Fruit fly (Drosophila melanogaster) whole organism, embryonic: ENCODE results near the gene EndoGI.

Experiments
- CG10366 ChIP-seq: fragments of 200-800 bp; sonication (Bioruptor generic); IDR thresholded peaks from 2 replicates; pipeline ENCODE4 v1.3.6; 2022; ENCODE audit warnings: missing biosample characterization, missing genetic modification characterization
- CG11085 ChIP-seq: fragments of 200-800 bp; sonication (Bioruptor generic); IDR thresholded peaks from 2 replicates; pipeline ENCODE4 v1.3.6; 2022; ENCODE audit warnings: missing biosample characterization, missing genetic modification characterization
- CG11398 ChIP-seq: fragments of 200-800 bp; sonication (Bioruptor generic); optimal IDR thresholded peaks from 2 replicates; lab custom pipeline; 2016; ENCODE audit warnings: missing biosample characterization, missing genetic modification characterization
- CG11696 ChIP-seq: fragments of 200-800 bp; sonication (Bioruptor generic); IDR thresholded peaks from 2 replicates; pipeline ENCODE4 v1.3.6; 2022; ENCODE audit warnings: missing biosample characterization, missing genetic modification characterization
- CG12299 ChIP-seq: fragments of 200-800 bp; sonication (Bioruptor generic); optimal IDR thresholded peaks from 2 replicates; lab custom pipeline; 2018; ENCODE audit warnings: missing biosample characterization, mild to moderate bottlenecking, missing genetic modification characterization
- CG12659 ChIP-seq: fragments of 200-800 bp; sonication (Bioruptor generic); optimal IDR thresholded peaks from 3 replicates; lab custom pipeline; 2017; ENCODE audit warnings: mild to moderate bottlenecking, missing biosample characterization, missing genetic modification reagents, missing genetic modification characterization
- CG12744 ChIP-seq: fragments of 200-800 bp; sonication (Bioruptor generic); optimal IDR thresholded peaks from 2 replicates; lab custom pipeline; 2016; ENCODE audit warnings: missing biosample characterization, missing genetic modification characterization
- CG14710 ChIP-seq: fragments of 200-800 bp; sonication (Bioruptor generic); optimal IDR thresholded peaks from 3 replicates; lab custom pipeline; 2019; ENCODE audit warnings: missing biosample characterization, mild to moderate bottlenecking, missing genetic modification characterization, moderate library complexity
- CG15073 ChIP-seq: fragments of 200-800 bp; sonication (Bioruptor generic); optimal IDR thresholded peaks from 2 replicates; lab custom pipeline; 2016; ENCODE audit warnings: missing biosample characterization, missing genetic modification characterization
- CG16813 ChIP-seq: fragments of 200-800 bp; sonication (Bioruptor generic); IDR thresholded peaks from 3 replicates; pipeline ENCODE4 v1.3.6; 2022; ENCODE audit warnings: missing biosample characterization, missing genetic modification characterization; ENCODE audit not compliant: partially characterized antibody
- CG17568 ChIP-seq: fragments of 200-800 bp; sonication (Bioruptor generic); optimal IDR thresholded peaks from 2 replicates; lab custom pipeline; 2018; ENCODE audit warnings: missing biosample characterization, mild to moderate bottlenecking, missing genetic modification characterization, moderate library complexity
- CG1792 ChIP-seq: fragments of 200-800 bp; sonication (Bioruptor generic); optimal IDR thresholded peaks from 2 replicates; lab custom pipeline; 2016; ENCODE audit warnings: missing biosample characterization, missing genetic modification characterization
- CG2116 ChIP-seq: fragments of 200-800 bp; sonication (Bioruptor generic); optimal IDR thresholded peaks from 3 replicates; lab custom pipeline; 2018; ENCODE audit warnings: missing biosample characterization, mild to moderate bottlenecking, missing genetic modification characterization
- CG2202 ChIP-seq: fragments of 200-800 bp; sonication (Bioruptor generic); optimal IDR thresholded peaks from 2 replicates; lab custom pipeline; 2018; ENCODE audit warnings: missing biosample characterization, mild to moderate bottlenecking, missing genetic modification characterization
- CG31224 ChIP-seq: fragments of 200-800 bp; sonication (Bioruptor generic); IDR thresholded peaks from 2 replicates; pipeline ENCODE4 v1.3.6; 2022; ENCODE audit warnings: missing biosample characterization, missing genetic modification characterization
- CG5180 ChIP-seq: fragments of 200-800 bp; sonication (Bioruptor generic); optimal IDR thresholded peaks from 3 replicates; lab custom pipeline; 2017; ENCODE audit warnings: missing biosample characterization, missing genetic modification characterization, mild to moderate bottlenecking, moderate library complexity, missing genetic modification reagents
- CG5245 ChIP-seq: fragments of 200-800 bp; sonication (Bioruptor generic); optimal IDR thresholded peaks from 3 replicates; lab custom pipeline; 2016; ENCODE audit warnings: missing biosample characterization, missing genetic modification characterization
- CG5953 ChIP-seq: fragments of 200-800 bp; sonication (Bioruptor generic); IDR thresholded peaks from 2 replicates; pipeline ENCODE4 v1.3.6; 2022; ENCODE audit warnings: missing biosample characterization, missing genetic modification characterization
- CG7839 ChIP-seq: fragments of 200-800 bp; sonication (Bioruptor generic); optimal IDR thresholded peaks from 3 replicates; lab custom pipeline; 2018; ENCODE audit warnings: missing biosample characterization, mild to moderate bottlenecking, missing genetic modification characterization, moderate library complexity
- CG7963 ChIP-seq: fragments of 200-800 bp; sonication (Bioruptor generic); IDR thresholded peaks from 3 replicates; pipeline ENCODE4 v1.3.6; 2022; ENCODE audit warnings: missing biosample characterization, missing genetic modification characterization; ENCODE audit not compliant: partially characterized antibody
- CG8359 ChIP-seq: fragments of 200-800 bp; sonication (Bioruptor generic); optimal IDR thresholded peaks from 2 replicates; lab custom pipeline; 2017; ENCODE audit warnings: missing biosample characterization, mild to moderate bottlenecking, missing genetic modification characterization, borderline replicate concordance
- CG8388 ChIP-seq: fragments of 200-800 bp; sonication (Bioruptor generic); optimal IDR thresholded peaks from 2 replicates; lab custom pipeline; 2019; ENCODE audit warnings: missing biosample characterization, mild to moderate bottlenecking, missing genetic modification characterization, moderate library complexity
- CG8944 ChIP-seq: fragments of 200-800 bp; sonication (Bioruptor generic); optimal IDR thresholded peaks from 3 replicates; lab custom pipeline; 2016; ENCODE audit warnings: missing biosample characterization, missing genetic modification characterization
- CHES-1-like ChIP-seq: fragments of 200-800 bp; sonication (Bioruptor generic); optimal IDR thresholded peaks from 2 replicates; lab custom pipeline; 2016; ENCODE audit warnings: missing biosample characterization, missing genetic modification characterization
- Dp ChIP-seq: fragments of 200-800 bp; sonication (Bioruptor generic); optimal IDR thresholded peaks from 2 replicates; lab custom pipeline; 2018; ENCODE audit warnings: missing biosample characterization, mild to moderate bottlenecking, missing genetic modification characterization, moderate library complexity
- Fer3 ChIP-seq: fragments of 200-800 bp; sonication (Bioruptor generic); optimal IDR thresholded peaks from 2 replicates; lab custom pipeline; 2018; ENCODE audit warnings: missing biosample characterization, mild to moderate bottlenecking, missing genetic modification characterization, moderate library complexity
- Gsc ChIP-seq: fragments of 200-800 bp; sonication (Bioruptor generic); IDR thresholded peaks from 2 replicates; pipeline ENCODE4 v1.3.6; 2022; ENCODE audit warnings: missing biosample characterization, missing genetic modification characterization
- Lpt ChIP-seq: fragments of >200 bp; optimal IDR thresholded peaks from 2 replicates; lab custom pipeline; 2018; ENCODE audit warnings: missing biosample characterization, missing genetic modification characterization
- Nf-YC ChIP-seq: fragments of 200-800 bp; optimal IDR thresholded peaks from 3 replicates; lab custom pipeline; 2019; ENCODE audit warnings: missing biosample characterization, mild to moderate bottlenecking, missing genetic modification characterization, moderate library complexity
- Optix ChIP-seq: fragments of 200-800 bp; sonication (Bioruptor generic); IDR thresholded peaks from 3 replicates; pipeline ENCODE4 v1.3.6; 2022; ENCODE audit warnings: missing biosample characterization, missing genetic modification characterization
- Poxn ChIP-seq: fragments of 200-800 bp; sonication (Bioruptor generic); IDR thresholded peaks from 2 replicates; pipeline ENCODE4 v1.3.6; 2022; ENCODE audit warnings: missing biosample characterization, missing genetic modification characterization
- Rfx ChIP-seq: fragments of 200-800 bp; sonication (Bioruptor generic); IDR thresholded peaks from 2 replicates; pipeline ENCODE4 v1.3.6; 2022; ENCODE audit warnings: missing biosample characterization, missing genetic modification characterization
- Spps ChIP-seq: fragments of 200-800 bp; sonication (Bioruptor generic); optimal IDR thresholded peaks from 2 replicates; lab custom pipeline; 2018; ENCODE audit warnings: missing biosample characterization, mild to moderate bottlenecking, missing genetic modification characterization
- Xbp1 ChIP-seq: fragments of 200-800 bp; sonication (Bioruptor generic); optimal IDR thresholded peaks from 3 replicates; lab custom pipeline; 2016; ENCODE audit warnings: missing biosample characterization, mild to moderate bottlenecking, missing genetic modification characterization
- ac ChIP-seq: fragments of 200-800 bp; sonication (Bioruptor generic); optimal IDR thresholded peaks from 3 replicates; lab custom pipeline; 2017; ENCODE audit warnings: missing biosample characterization, mild to moderate bottlenecking, missing genetic modification characterization
- amos ChIP-seq: fragments of 200-800 bp; sonication (Bioruptor generic); IDR thresholded peaks from 2 replicates; pipeline ENCODE4 v1.3.6; 2022; ENCODE audit warnings: missing biosample characterization, missing genetic modification characterization; ENCODE audit not compliant: partially characterized antibody
- bigmax ChIP-seq: fragments of 200-800 bp; sonication (Bioruptor generic); optimal IDR thresholded peaks from 2 replicates; lab custom pipeline; 2018; ENCODE audit warnings: missing biosample characterization, mild to moderate bottlenecking, missing genetic modification characterization
- br ChIP-seq: fragments of >200 bp; optimal IDR thresholded peaks from 2 replicates; lab custom pipeline; 2017
- bsh ChIP-seq, 2 experiments: fragments of 200-800 bp; sonication (Bioruptor generic); optimal IDR thresholded peaks; 2 replicates each; lab custom pipeline; 2017 to 2018; ENCODE audit warnings: mild to moderate bottlenecking in 2 of 2, missing biosample characterization in 2 of 2, missing genetic modification characterization in 2 of 2, moderate library complexity in 1 of 2
- cas ChIP-seq: fragments of 200-800 bp; sonication (Bioruptor generic); IDR thresholded peaks from 2 replicates; pipeline ENCODE4 v1.3.6; 2022; ENCODE audit warnings: missing biosample characterization, missing genetic modification characterization
- chm ChIP-seq: fragments of 200-800 bp; sonication (Bioruptor generic); IDR thresholded peaks from 2 replicates; pipeline ENCODE4 v1.3.6; 2022; ENCODE audit warnings: missing biosample characterization, missing genetic modification characterization
- crp ChIP-seq, 2 experiments: fragments of 200-800 bp; sonication (Bioruptor generic); optimal IDR thresholded peaks; 2 replicates in 1 of 2; 3 replicates in 1 of 2; lab custom pipeline; 2017; ENCODE audit warnings: missing biosample characterization in 2 of 2, missing genetic modification characterization in 2 of 2, mild to moderate bottlenecking in 1 of 2, moderate library complexity in 1 of 2
- fu2 ChIP-seq: fragments of 200-800 bp; sonication (Bioruptor generic); optimal IDR thresholded peaks from 2 replicates; lab custom pipeline; 2016; ENCODE audit warnings: missing biosample characterization, missing genetic modification characterization
- luna ChIP-seq: fragments of 200-800 bp; sonication (Bioruptor generic); optimal IDR thresholded peaks from 2 replicates; lab custom pipeline; 2016; ENCODE audit warnings: missing biosample characterization, missing genetic modification characterization
- nom ChIP-seq: fragments of 200-800 bp; sonication (Bioruptor generic); optimal IDR thresholded peaks from 2 replicates; lab custom pipeline; 2017; ENCODE audit warnings: missing biosample characterization, missing genetic modification characterization, mild to moderate bottlenecking, moderate library complexity, missing genetic modification reagents
- sens ChIP-seq: fragments of 200-800 bp; sonication (Bioruptor generic); peaks from one replicate; lab custom pipeline; 2016; ENCODE audit warnings: missing biosample characterization, missing genetic modification characterization
- tna ChIP-seq: fragments of 200-800 bp; sonication (Bioruptor generic); IDR thresholded peaks from 2 replicates; pipeline ENCODE4 v1.3.6; 2022; ENCODE audit warnings: missing biosample characterization, missing genetic modification characterization; ENCODE audit not compliant: partially characterized antibody
- trh ChIP-seq: fragments of 200-800 bp; sonication (Bioruptor generic); optimal IDR thresholded peaks from 2 replicates; lab custom pipeline; 2016; ENCODE audit warnings: missing biosample characterization, missing genetic modification characterization
- zf30C ChIP-seq: fragments of 200-800 bp; sonication (Bioruptor generic); optimal IDR thresholded peaks from 3 replicates; lab custom pipeline; 2018; ENCODE audit warnings: missing biosample characterization, mild to moderate bottlenecking, missing genetic modification characterization

Gene EndoGI

DNA sequence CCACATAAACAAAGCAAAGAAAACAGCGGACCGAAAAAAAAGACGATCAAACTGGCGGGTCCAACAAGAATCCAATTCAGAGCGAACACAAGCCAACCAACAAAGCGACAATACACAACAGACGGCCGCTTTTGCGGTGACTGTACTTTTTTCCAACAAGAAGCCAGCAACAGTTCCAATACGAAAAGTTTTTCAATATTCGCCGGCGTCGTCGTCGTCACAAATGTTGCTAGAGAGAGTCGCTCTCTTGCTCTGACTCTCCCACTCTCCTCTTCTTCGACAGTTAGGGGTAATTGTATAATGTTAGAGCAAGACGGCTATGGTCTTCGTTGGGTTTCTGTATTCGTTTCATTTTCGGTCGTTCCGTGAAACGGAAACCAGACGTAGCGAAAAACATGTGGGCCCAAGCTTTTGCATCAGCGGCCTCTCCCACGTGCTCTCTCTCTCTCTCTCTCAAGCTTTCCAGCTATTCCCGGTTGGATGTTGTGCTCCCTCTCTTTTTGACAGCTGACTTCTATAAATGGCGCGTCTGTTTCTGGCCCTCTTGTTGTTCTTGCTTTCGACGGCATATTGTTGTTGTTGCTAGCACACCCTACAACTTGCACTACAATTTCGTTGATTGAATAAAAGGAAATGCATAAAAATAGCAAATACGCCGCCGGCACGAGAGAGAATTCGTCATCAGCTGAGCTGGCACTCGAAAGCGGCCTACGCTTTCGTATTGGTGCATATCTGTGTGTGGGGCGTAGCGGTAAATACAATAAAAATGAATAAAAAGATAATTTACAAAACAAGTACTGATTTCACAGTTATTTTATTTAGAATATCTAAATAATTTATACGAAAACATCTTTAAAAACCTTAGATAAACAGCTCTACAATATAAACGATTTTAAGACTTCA lies 12.0 kb downstream of the EndoGI start (continued):
- peak; percentile 17 for TF ChIP-seq ac
- peak; percentile 47 for TF ChIP-seq CG8359 (GFP tag; lab: Kevin White, UChicago)
- TF ChIP-seq CG8944 (GFP tag; lab: Kevin White, UChicago) = no peak
- no peak for TF ChIP-seq CG5953
- TF ChIP-seq bsh (GFP tag; optimal IDR thresholded peaks at IDR 0.05; lab: Kevin White, UChicago) = peak; percentile 57 to 60
- no peak for TF ChIP-seq cas (GFP tag; lab: Robert Waterston, UW)
- peak; percentile 66 for TF ChIP-seq bigmax (GFP tag; lab: Kevin White, UChicago)
- peak; percentile 25 for TF ChIP-seq CG14710 (tag; lab: Kevin White, UChicago)
- no peak for TF ChIP-seq chm
- TF ChIP-seq Gsc (GFP tag; lab: Robert Waterston, UW) = no peak
- TF ChIP-seq trh (GFP tag; lab: Kevin White, UChicago) = no peak
- peak; percentile 73 for TF ChIP-seq Nf-YC (tag; lab: Kevin White, UChicago)
- peak; percentile 89 for TF ChIP-seq CG12299 (tag; lab: Kevin White, UChicago)
- peak; percentile 66 for TF ChIP-seq CG8388 (GFP tag; lab: Kevin White, UChicago)
- TF ChIP-seq Dp (GFP tag; lab: Kevin White, UChicago) = peak; percentile 24
- peak; percentile 44 for TF ChIP-seq CG11398 (GFP tag; lab: Kevin White, UChicago)
- peak; percentile 88 for TF ChIP-seq nom (GFP tag; lab: Kevin White, UChicago)
- peak; percentile 52 for TF ChIP-seq CG2202 (tag; lab: Kevin White, UChicago)
- peak; percentile 57 for TF ChIP-seq CG7839 (tag; lab: Kevin White, UChicago)
- peak; percentile 71 for TF ChIP-seq CG2116 (GFP tag; lab: Kevin White, UChicago)
- no peak for TF ChIP-seq br (lab: Kevin White, UChicago)
- TF ChIP-seq Poxn = no peak
- TF ChIP-seq zf30C (GFP tag; lab: Kevin White, UChicago) = peak; percentile 58
- TF ChIP-seq tna = no peak
- TF ChIP-seq CG12744 (GFP tag; lab: Kevin White, UChicago) = no peak
- TF ChIP-seq CG16813 = no peak
- TF ChIP-seq CG1792 (GFP tag; lab: Kevin White, UChicago) = no peak
- TF ChIP-seq Optix = no peak
- TF ChIP-seq Rfx (GFP tag; lab: Robert Waterston, UW) = no peak
- TF ChIP-seq amos (GFP tag; lab: Robert Waterston, UW) = no peak
- peak; percentile 98 for TF ChIP-seq CG5180 (GFP tag; lab: Kevin White, UChicago)
- TF ChIP-seq Xbp1 = no peak
- TF ChIP-seq CHES-1-like = peak; percentile 21
- TF ChIP-seq Fer3 (tag; lab: Kevin White, UChicago) = peak; percentile 81
- peak; percentile 83 for TF ChIP-seq CG12659 (GFP tag; lab: Kevin White, UChicago)
- TF ChIP-seq CG31224 = no peak
- TF ChIP-seq CG11085 = no peak
- TF ChIP-seq fu2 (GFP tag; lab: Kevin White, UChicago) = no peak
- no peak for TF ChIP-seq CG10366 (GFP tag; lab: Robert Waterston, UW)
- no peak for TF ChIP-seq CG11696
- peak; percentile 84 for TF ChIP-seq sens (GFP tag; lab: Kevin White, UChicago)
- TF ChIP-seq Spps = no peak
- no peak for TF ChIP-seq CG15073
- peak; percentile 11 to 89 for TF ChIP-seq crp (GFP tag; optimal IDR thresholded peaks at IDR 0.05; lab: Kevin White, UChicago)
- TF ChIP-seq CG5245 = no peak
- no peak for TF ChIP-seq Lpt (GFP tag; lab: Kevin White, UChicago)
- TF ChIP-seq CG17568 (GFP tag; lab: Kevin White, UChicago) = peak; percentile 94
- no peak for TF ChIP-seq luna (GFP tag; lab: Kevin White, UChicago)
- no peak for TF ChIP-seq CG7963
